Worm (Caenorhabditis elegans): ENCODE data around the gene T07E3.3.
A peak's percentile ranks its signal among the peaks of the same experiment; 100 is the strongest.

Gene T07E3.3

DNA sequence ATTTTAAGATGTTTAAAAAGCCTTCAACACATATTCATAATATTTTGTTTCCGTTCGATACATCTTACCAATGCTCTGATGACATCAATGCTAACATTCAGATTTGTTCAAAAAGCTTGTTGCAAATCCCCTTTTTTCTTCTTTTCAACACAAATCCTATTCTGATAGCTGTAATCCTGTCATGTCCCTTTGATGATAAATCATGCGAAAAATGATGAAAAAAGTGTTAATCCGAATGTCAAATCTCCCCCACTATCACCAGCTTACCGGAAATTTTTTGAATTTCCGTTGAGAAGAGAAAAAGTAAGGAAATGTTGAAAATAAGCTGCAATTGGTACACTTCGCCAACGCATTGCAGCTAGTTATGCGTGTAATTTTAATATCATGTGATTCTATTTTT lies 21.9 kb upstream of the T07E3.3 start:
- TF ChIP-seq ZK185.1 (tag; optimal IDR thresholded peaks at IDR 0.05; ENCODE audit: poor library complexity, severe bottlenecking) (no peak), F55B11.4 (tag; optimal IDR thresholded peaks at IDR 0.05; ENCODE audit: borderline replicate concordance, insufficient read depth) (no peak), zim-3 (tag; optimal IDR thresholded peaks at IDR 0.05) (no peak), rpc-1 (optimal IDR thresholded peaks at IDR 0.05) (no peak), rpc-1 (tag; optimal IDR thresholded peaks at IDR 0.05) (no peak), B0035.1 (tag; optimal IDR thresholded peaks at IDR 0.05) (no peak), hlh-26 (GFP tag; conservative IDR thresholded peaks at IDR 0.05) (no peak), ceh-27 (GFP tag; optimal IDR thresholded peaks at IDR 0.05) (no peak), attf-6 (GFP tag; IDR thresholded peaks at IDR 0.05) (no peak), pha-4 (tag; optimal IDR thresholded peaks at IDR 0.05) (no peak), snpc-1.1 (tag; optimal IDR thresholded peaks at IDR 0.05; ENCODE audit: insufficient read depth) (no peak), T07F8.4 (tag; optimal IDR thresholded peaks at IDR 0.05) (no peak), nfya-2 (GFP tag; IDR thresholded peaks at IDR 0.05) (no peak), snpc-4 (GFP tag; optimal IDR thresholded peaks at IDR 0.05) (no peak), snpc-4 (tag; optimal IDR thresholded peaks at IDR 0.05) (no peak), ztf-28 (GFP tag; IDR thresholded peaks at IDR 0.05) (no peak)

DNA sequence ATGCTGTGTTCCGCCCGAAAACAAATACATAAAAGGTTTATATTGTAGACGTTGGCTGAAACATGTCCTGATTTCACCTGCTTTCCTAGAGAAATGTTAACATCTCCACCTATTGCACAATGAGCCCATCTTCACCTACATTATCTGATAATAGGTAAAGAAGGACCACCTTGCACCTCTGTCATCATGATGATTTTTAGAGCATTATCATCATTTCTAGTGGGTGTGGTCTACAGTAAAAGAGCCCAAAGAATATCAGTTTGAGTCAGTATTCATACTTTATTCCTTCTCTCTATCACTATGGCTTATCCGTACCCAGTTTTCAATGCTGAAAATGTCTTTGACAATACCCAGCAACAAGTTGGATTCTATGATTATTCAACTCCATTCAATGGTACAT lies 19.5 kb upstream of the T07E3.3 start, which contains the start of gene med-2:
med-2 (plus strand) TSS at position 301 of the 400 bp plus-strand sequence.
- no peak for TF ChIP-seq bed-2 (GFP tag; IDR thresholded peaks at IDR 0.05)
- no peak for TF ChIP-seq F57C9.4 (tag; optimal IDR thresholded peaks at IDR 0.05)
- no peak for TF ChIP-seq hlh-12 (tag; optimal IDR thresholded peaks at IDR 0.05)
- no peak for TF ChIP-seq ZK185.1 (tag; optimal IDR thresholded peaks at IDR 0.05; ENCODE audit: poor library complexity, severe bottlenecking)

DNA sequence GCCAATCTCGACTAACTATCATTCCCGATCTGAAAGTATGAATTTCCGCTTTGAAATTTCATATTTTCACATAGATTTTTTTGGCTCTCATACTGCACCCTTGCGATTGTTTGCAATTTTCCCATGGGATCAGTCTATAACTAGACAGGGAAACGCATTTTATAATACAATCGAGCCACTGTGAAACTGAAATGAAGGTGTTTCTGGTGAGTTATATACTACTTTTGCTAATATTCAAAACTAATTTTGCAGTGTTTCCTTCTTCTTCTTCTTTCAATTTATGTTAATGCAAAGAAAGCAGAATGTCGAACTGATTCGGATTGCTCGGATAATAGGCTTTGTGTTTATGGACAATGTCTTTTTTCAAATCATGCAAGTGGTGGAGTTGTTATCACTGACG lies 17.8 kb upstream of the T07E3.3 start:
- no peak for TF ChIP-seq sea-2 (GFP tag; IDR thresholded peaks at IDR 0.05)
- TF ChIP-seq ceh-91 (GFP tag; IDR thresholded peaks at IDR 0.05) = no peak
- TF ChIP-seq mel-28 (tag; optimal IDR thresholded peaks at IDR 0.05; ENCODE audit: borderline replicate concordance) = no peak
- no peak for TF ChIP-seq F57C9.4 (tag; optimal IDR thresholded peaks at IDR 0.05)
- TF ChIP-seq bed-1 (GFP tag; IDR thresholded peaks at IDR 0.05) = no peak
- TF ChIP-seq ztf-28 (GFP tag; IDR thresholded peaks at IDR 0.05) = no peak
- no peak for TF ChIP-seq C06A6.2 (GFP tag; conservative IDR thresholded peaks at IDR 0.05)
- TF ChIP-seq Y95B8A.8 (GFP tag; IDR thresholded peaks at IDR 0.05) = no peak
- TF ChIP-seq ZK185.1 (tag; optimal IDR thresholded peaks at IDR 0.05; ENCODE audit: poor library complexity, severe bottlenecking) = no peak
- no peak for TF ChIP-seq tbp1 (GFP tag; optimal IDR thresholded peaks at IDR 0.05)
- no peak for TF ChIP-seq egrh-3 (GFP tag; IDR thresholded peaks at IDR 0.05)

DNA sequence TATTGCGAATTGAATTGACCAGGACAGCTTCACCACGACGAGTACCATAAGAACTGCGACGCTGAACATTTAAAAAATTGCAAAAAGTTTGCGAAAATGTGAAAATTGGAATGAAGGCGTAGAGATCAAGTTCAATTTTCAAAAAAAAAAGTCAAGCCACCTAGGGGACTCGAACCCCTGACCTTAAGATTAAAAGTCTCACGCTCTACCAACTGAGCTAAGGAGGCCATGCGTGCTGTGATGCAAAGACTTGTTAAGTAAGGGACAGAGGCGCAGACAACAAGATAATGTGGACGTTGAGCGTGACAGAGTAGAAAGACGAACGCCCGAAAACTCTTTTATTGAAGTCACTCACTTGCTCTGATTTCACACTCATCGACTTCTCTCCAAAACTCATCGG lies 16.1 kb upstream of the T07E3.3 start:
- peak; percentile 86 for TF ChIP-seq rpc-1 (optimal IDR thresholded peaks at IDR 0.05)
- TF ChIP-seq rpc-1 (tag; optimal IDR thresholded peaks at IDR 0.05) = peak; percentile 93
- no peak for TF ChIP-seq dpl-1 (GFP tag; optimal IDR thresholded peaks at IDR 0.05)
- 0 out of 2 replicates have a peak, but pooled peaks have one; percentile 63 for TF ChIP-seq Y95B8A.8 (GFP tag; IDR thresholded peaks at IDR 0.05)
- peak; percentile 95 for TF ChIP-seq B0261.1 (tag; optimal IDR thresholded peaks at IDR 0.05)
- peak; percentile 83; the same call in 1 of the 2 replicates for TF ChIP-seq Y53F4B.3 (GFP tag; IDR thresholded peaks at IDR 0.05)
- no peak for TF ChIP-seq ceh-27 (GFP tag; optimal IDR thresholded peaks at IDR 0.05)
- peak; percentile 67 for TF ChIP-seq attf-5 (GFP tag; optimal IDR thresholded peaks at IDR 0.05)
- TF ChIP-seq ets-4 (GFP tag; optimal IDR thresholded peaks at IDR 0.05) = no peak
- no peak for TF ChIP-seq F39B2.1 (GFP tag; IDR thresholded peaks at IDR 0.05)
- TF ChIP-seq B0035.1 (tag; optimal IDR thresholded peaks at IDR 0.05) = no peak
- TF ChIP-seq ZK185.1 (tag; optimal IDR thresholded peaks at IDR 0.05; ENCODE audit: poor library complexity, severe bottlenecking) = peak; percentile 75
- TF ChIP-seq mcd-1 (GFP tag; IDR thresholded peaks at IDR 0.05) = no peak; the same call in 1 of the 2 replicates
- peak; percentile 92 for TF ChIP-seq Y56A3A.18 (GFP tag; IDR thresholded peaks at IDR 0.05)
- TF ChIP-seq madf-10 (tag; optimal IDR thresholded peaks at IDR 0.05) = peak; percentile 57
- no peak for TF ChIP-seq xnd-1 (tag; optimal IDR thresholded peaks at IDR 0.05)
- 0 out of 2 replicates have a peak, but pooled peaks have one; percentile 30 for TF ChIP-seq aptf-2 (GFP tag; conservative IDR thresholded peaks at IDR 0.05)
- TF ChIP-seq repo-1 (tag; optimal IDR thresholded peaks at IDR 0.05) = peak; percentile 54
- peak; percentile 26 for TF ChIP-seq somi-1 (GFP tag; optimal IDR thresholded peaks at IDR 0.05)
- TF ChIP-seq hlh-12 (tag; optimal IDR thresholded peaks at IDR 0.05) = no peak
- peak; percentile 61 for TF ChIP-seq snpc-4 (GFP tag; optimal IDR thresholded peaks at IDR 0.05)
- peak in 1 of 4 experiments; percentile 54 for TF ChIP-seq snpc-4 (tag; optimal IDR thresholded peaks at IDR 0.05)
- no peak for TF ChIP-seq sptf-2 (GFP tag; optimal IDR thresholded peaks at IDR 0.05)
- TF ChIP-seq T26A5.8 (tag; optimal IDR thresholded peaks at IDR 0.05) = no peak
- TF ChIP-seq madf-3 (GFP tag; IDR thresholded peaks at IDR 0.05) = peak; percentile 77; the same call in 1 of the 2 replicates

All from whole organism, young adult.